Fruit fly (Drosophila melanogaster) whole organism, pupa: ENCODE results near the gene Paip2.
A peak's percentile ranks its signal among the peaks of the same experiment; 100 is the strongest.

Source experiments
- CG10348 ChIP-seq: fragments of 200-800 bp; sonication (Bioruptor generic); IDR thresholded peaks from 2 replicates; pipeline ENCODE4 v1.3.6; 2022; ENCODE audit warnings: missing biosample characterization, missing genetic modification characterization
- CG12605 ChIP-seq: fragments of 200-800 bp; sonication (Bioruptor generic); IDR thresholded peaks from 2 replicates; pipeline ENCODE4 v1.3.6; 2022; ENCODE audit warnings: missing biosample characterization, missing genetic modification characterization
- CG13204 ChIP-seq: fragments of 200-800 bp; sonication (Bioruptor generic); optimal IDR thresholded peaks from 2 replicates; lab custom pipeline; 2018; ENCODE audit warnings: missing biosample characterization, mild to moderate bottlenecking, missing genetic modification characterization, moderate library complexity
- CG14655 ChIP-seq: fragments of 200-800 bp; sonication (Bioruptor generic); optimal IDR thresholded peaks from 3 replicates; lab custom pipeline; 2017; ENCODE audit warnings: mild to moderate bottlenecking, missing biosample characterization, missing genetic modification reagents, missing genetic modification characterization
- CG15710 ChIP-seq: fragments of 200-800 bp; sonication (Bioruptor generic); optimal IDR thresholded peaks from 2 replicates; lab custom pipeline; 2018; ENCODE audit warnings: missing biosample characterization, mild to moderate bottlenecking, missing genetic modification characterization, moderate library complexity
- CG17806 ChIP-seq: fragments of 200-800 bp; sonication (Bioruptor generic); optimal IDR thresholded peaks from 2 replicates; lab custom pipeline; 2018; ENCODE audit warnings: missing biosample characterization, mild to moderate bottlenecking, missing genetic modification characterization, moderate library complexity
- CG32121 ChIP-seq: fragments of 200-800 bp; sonication (Bioruptor generic); IDR thresholded peaks from 2 replicates; pipeline ENCODE4 v1.3.6; 2022; ENCODE audit warnings: missing biosample characterization, missing genetic modification characterization
- CG34367 ChIP-seq: fragments of 200-800 bp; sonication (Bioruptor generic); optimal IDR thresholded peaks from 2 replicates; lab custom pipeline; 2018; ENCODE audit warnings: missing biosample characterization, mild to moderate bottlenecking, missing genetic modification characterization
- CG4496 ChIP-seq: fragments of 200-800 bp; sonication (Bioruptor generic); IDR thresholded peaks from 3 replicates; pipeline ENCODE4 v1.3.6; 2022; ENCODE audit warnings: missing biosample characterization, missing genetic modification characterization
- CG8159 ChIP-seq: fragments of 200-800 bp; sonication (Bioruptor generic); optimal IDR thresholded peaks from 3 replicates; lab custom pipeline; 2018; ENCODE audit warnings: missing biosample characterization, mild to moderate bottlenecking, missing genetic modification characterization, moderate library complexity
- CG8301 ChIP-seq: fragments of 200-800 bp; sonication (Bioruptor generic); optimal IDR thresholded peaks from 2 replicates; lab custom pipeline; 2018; ENCODE audit warnings: missing biosample characterization, mild to moderate bottlenecking, missing genetic modification characterization
- CG9948 ChIP-seq: fragments of 200-800 bp; sonication (Bioruptor generic); optimal IDR thresholded peaks from 2 replicates; lab custom pipeline; 2018; ENCODE audit warnings: missing biosample characterization, mild to moderate bottlenecking, missing genetic modification characterization, moderate library complexity
- D1 ChIP-seq: fragments of 200-800 bp; sonication (Bioruptor generic); optimal IDR thresholded peaks from 2 replicates; lab custom pipeline; 2018; ENCODE audit warnings: missing biosample characterization, mild to moderate bottlenecking, missing genetic modification characterization, moderate library complexity
- EcR ChIP-seq: fragments of 200-800 bp; sonication (Bioruptor generic); optimal IDR thresholded peaks from 3 replicates; lab custom pipeline; 2019; ENCODE audit warnings: missing biosample characterization, missing genetic modification characterization, mild to moderate bottlenecking, moderate library complexity, missing genetic modification reagents
- Ets98B ChIP-seq: fragments of 200-800 bp; sonication (Bioruptor generic); IDR thresholded peaks from 2 replicates; pipeline ENCODE4 v1.3.6; 2022; ENCODE audit warnings: missing biosample characterization, missing genetic modification characterization
- Pif1A ChIP-seq: fragments of 200-800 bp; sonication (Bioruptor generic); optimal IDR thresholded peaks from 3 replicates; lab custom pipeline; 2016; ENCODE audit warnings: missing biosample characterization, missing genetic modification characterization
- Pif1B ChIP-seq: fragments of 200-800 bp; sonication (Bioruptor generic); optimal IDR thresholded peaks from 3 replicates; lab custom pipeline; 2016; ENCODE audit warnings: missing biosample characterization, missing genetic modification characterization
- Snoo ChIP-seq: fragments of 200-800 bp; sonication (Bioruptor generic); optimal IDR thresholded peaks from 3 replicates; lab custom pipeline; 2017; ENCODE audit warnings: missing biosample characterization, mild to moderate bottlenecking, missing genetic modification characterization, inconsistent platforms
- fd96Ca ChIP-seq: fragments of 200-800 bp; sonication (Bioruptor generic); IDR thresholded peaks from 3 replicates; pipeline ENCODE4 v1.3.6; 2022; ENCODE audit warnings: missing biosample characterization, missing genetic modification characterization
- gl ChIP-seq: fragments of 200-800 bp; sonication (Bioruptor generic); optimal IDR thresholded peaks from 2 replicates; lab custom pipeline; 2018; ENCODE audit warnings: missing biosample characterization, mild to moderate bottlenecking, missing genetic modification characterization
- rn ChIP-seq: fragments of 200-800 bp; sonication (Bioruptor generic); IDR thresholded peaks from 2 replicates; pipeline ENCODE4 v1.3.6; 2022; ENCODE audit warnings: missing biosample characterization, missing genetic modification characterization

The Paip2 gene

dm6 chr3R:12988411-12988810 lies 7.8 kb downstream of the Paip2 start, which contains the start of gene CG14383:
Gene CG14383 (minus strand): TSS chr3R:12988511.
- TF ChIP-seq CG8159, result no peak
- TF ChIP-seq CG13204 (GFP tag; lab: Kevin White, UChicago), result no peak

- TF ChIP-seq CG14655 (no peak), CG8159 (no peak), D1 (tag; lab: Kevin White, UChicago) (no peak), CG9948 (no peak), EcR (GFP tag; lab: Kevin White, UChicago) (peak; percentile 92), CG12605 (GFP tag; lab: Robert Waterston, UW) (no peak), CG8301 (tag; lab: Kevin White, UChicago) (no peak)
Measured at dm6 chr3R:12993018-12993417, 12.4 kb downstream of the Paip2 start, which contains the start of gene yellow-f. Gene yellow-f (minus strand): TSS chr3R:12993201.

- TF ChIP-seq Ets98B (GFP tag; lab: Robert Waterston, UW), result no peak
- no peak for TF ChIP-seq CG10348 (GFP tag; lab: Robert Waterston, UW)
- TF ChIP-seq D1 (tag; lab: Kevin White, UChicago), result no peak
- no peak for TF ChIP-seq EcR (GFP tag; lab: Kevin White, UChicago)
- TF ChIP-seq CG8301 (tag; lab: Kevin White, UChicago), result no peak
- TF ChIP-seq CG32121 (GFP tag; lab: Robert Waterston, UW), result no peak
- no peak for TF ChIP-seq CG8159
- no peak for TF ChIP-seq Pif1A (GFP tag; lab: Kevin White, UChicago)
- no peak for TF ChIP-seq rn
- no peak for TF ChIP-seq CG15710 (tag; lab: Kevin White, UChicago)
Measured at dm6 chr3R:12995047-12995446, 14.5 kb downstream of the Paip2 start, which contains the start of gene yellow-f2. Gene yellow-f2 (minus strand): TSS chr3R:12995147.

DNA sequence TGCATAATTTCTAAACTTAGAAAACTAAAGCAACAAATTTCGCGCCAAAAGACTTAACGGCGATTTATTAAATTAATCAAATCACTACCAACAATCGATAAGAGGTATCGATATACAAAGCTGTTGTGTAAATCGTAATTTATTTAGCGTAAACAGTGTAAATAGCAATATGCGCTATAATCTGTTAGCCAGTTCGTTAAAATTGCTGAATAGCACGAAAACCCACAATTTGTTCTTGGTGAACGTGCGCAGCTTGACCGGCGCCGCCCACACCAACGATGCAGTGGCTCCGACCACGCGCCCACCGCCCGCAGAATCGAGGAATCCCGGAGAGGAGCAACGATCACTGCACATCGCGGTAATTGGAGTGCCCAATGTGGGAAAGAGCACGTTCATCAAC lies 14.9 kb downstream of the Paip2 start, which contains the start of gene CG7488:
TSS of gene CG7488 (plus strand) at position 99 of the 400 bp plus-strand sequence.
- TF ChIP-seq CG15710 (tag; lab: Kevin White, UChicago) (no peak), gl (tag; lab: Kevin White, UChicago) (no peak), D1 (tag; lab: Kevin White, UChicago) (no peak), Pif1B (GFP tag; lab: Kevin White, UChicago) (no peak), CG10348 (GFP tag; lab: Robert Waterston, UW) (no peak), CG8301 (tag; lab: Kevin White, UChicago) (no peak), rn (no peak), CG8159 (no peak), Pif1A (GFP tag; lab: Kevin White, UChicago) (no peak), EcR (GFP tag; lab: Kevin White, UChicago) (no peak), Snoo (tag; lab: Kevin White, UChicago) (no peak), CG32121 (GFP tag; lab: Robert Waterston, UW) (no peak), Ets98B (GFP tag; lab: Robert Waterston, UW) (no peak), CG17806 (tag; lab: Kevin White, UChicago) (no peak), CG4496 (no peak), CG12605 (GFP tag; lab: Robert Waterston, UW) (no peak), fd96Ca (no peak), CG14655 (no peak), CG9948 (no peak)

dm6 chr3R:12997550-12998233 lies 17.1 kb downstream of the Paip2 start, which contains the start of the genes CG17327, CG44194 and CG7518:
Gene CG17327 (minus strand): TSS chr3R:12997726.
Gene CG44194 (minus strand): TSS chr3R:12997726.
Gene CG7518 (plus strand): TSS chr3R:12998089.
- no peak for TF ChIP-seq Pif1B (GFP tag; lab: Kevin White, UChicago)
- no peak for TF ChIP-seq CG8301 (tag; lab: Kevin White, UChicago)
- 0 out of 3 replicates have a peak, but pooled peaks have one; percentile 11 for TF ChIP-seq CG4496
- no peak for TF ChIP-seq CG34367
- no peak for TF ChIP-seq CG12605 (GFP tag; lab: Robert Waterston, UW)
- no peak for TF ChIP-seq D1 (tag; lab: Kevin White, UChicago)
- no peak for TF ChIP-seq rn
- 0 out of 2 replicates have a peak, but pooled peaks have one; percentile 15 for TF ChIP-seq Ets98B (GFP tag; lab: Robert Waterston, UW)
- TF ChIP-seq CG9948, result no peak

dm6 chr3R:12998234-12998591 lies 17.6 kb downstream of the Paip2 start:
- TF ChIP-seq Pif1A (GFP tag; lab: Kevin White, UChicago) (no peak), EcR (GFP tag; lab: Kevin White, UChicago) (no peak), fd96Ca (no peak), CG12605 (GFP tag; lab: Robert Waterston, UW) (no peak), CG17806 (tag; lab: Kevin White, UChicago) (no peak), D1 (tag; lab: Kevin White, UChicago) (no peak), CG15710 (tag; lab: Kevin White, UChicago) (no peak), Pif1B (GFP tag; lab: Kevin White, UChicago) (no peak), Snoo (tag; lab: Kevin White, UChicago) (no peak), CG4496 (no peak; the same call in 2 of the 3 replicates), CG8301 (tag; lab: Kevin White, UChicago) (no peak), rn (no peak)
